Fruit fly (Drosophila melanogaster) whole organism, embryonic: Measurements from ENCODE around the gene CG17839.

Source experiments
- BtbVII ChIP-seq: fragments of 200-800 bp; sonication (Bioruptor generic); optimal IDR thresholded peaks from 3 replicates; lab custom pipeline; 2017; ENCODE audit warnings: missing biosample characterization, mild to moderate bottlenecking, missing genetic modification characterization
- CG10209 ChIP-seq: fragments of 200-800 bp; sonication (Bioruptor generic); optimal IDR thresholded peaks from 3 replicates; lab custom pipeline; 2017; ENCODE audit warnings: missing biosample characterization, mild to moderate bottlenecking, missing genetic modification characterization, missing genetic modification reagents
- CG10565 ChIP-seq: fragments of 200-800 bp; sonication (Bioruptor generic); optimal IDR thresholded peaks from 3 replicates; lab custom pipeline; 2016; ENCODE audit warnings: missing biosample characterization, mild to moderate bottlenecking, missing genetic modification characterization
- CG10959 ChIP-seq: fragments of 200-800 bp; sonication (Bioruptor generic); IDR thresholded peaks from 2 replicates; pipeline ENCODE4 v1.3.6; 2022; ENCODE audit warnings: missing biosample characterization, missing genetic modification characterization
- CG11398 ChIP-seq: fragments of 200-800 bp; sonication (Bioruptor generic); optimal IDR thresholded peaks from 2 replicates; lab custom pipeline; 2016; ENCODE audit warnings: missing biosample characterization, missing genetic modification characterization
- CG12104 ChIP-seq: fragments of 200-800 bp; sonication (Bioruptor generic); optimal IDR thresholded peaks from 3 replicates; lab custom pipeline; 2016; ENCODE audit warnings: missing biosample characterization, missing genetic modification characterization
- CG12942 ChIP-seq: fragments of 200-800 bp; sonication (Bioruptor generic); optimal IDR thresholded peaks from 3 replicates; lab custom pipeline; 2016; ENCODE audit warnings: missing biosample characterization, missing genetic modification characterization
- CG14014 ChIP-seq: fragments of 200-800 bp; sonication (Bioruptor generic); IDR thresholded peaks from 2 replicates; pipeline ENCODE4 v1.3.6; 2022; ENCODE audit warnings: missing biosample characterization, missing genetic modification characterization
- CG14050 ChIP-seq: fragments of 200-800 bp; sonication (Bioruptor generic); IDR thresholded peaks from 3 replicates; pipeline ENCODE4 v1.3.6; 2022; ENCODE audit warnings: missing biosample characterization, missing genetic modification characterization
- CG15011 ChIP-seq: fragments of 200-800 bp; sonication (Bioruptor generic); optimal IDR thresholded peaks from 3 replicates; lab custom pipeline; 2018; ENCODE audit warnings: missing biosample characterization, mild to moderate bottlenecking, missing genetic modification characterization
- CG15479 ChIP-seq: fragments of 200-800 bp; sonication (Bioruptor generic); optimal IDR thresholded peaks from 3 replicates; lab custom pipeline; 2019; ENCODE audit warnings: missing biosample characterization, mild to moderate bottlenecking, missing genetic modification characterization, moderate library complexity
- CG15514 ChIP-seq: fragments of 200-800 bp; sonication (Bioruptor generic); optimal IDR thresholded peaks from 3 replicates; lab custom pipeline; 2017; ENCODE audit warnings: missing biosample characterization, missing genetic modification characterization, mild to moderate bottlenecking, moderate library complexity, missing genetic modification reagents
- CG15601 ChIP-seq: fragments of 200-800 bp; sonication (Bioruptor generic); optimal IDR thresholded peaks from 3 replicates; lab custom pipeline; 2019; ENCODE audit warnings: missing biosample characterization, mild to moderate bottlenecking, missing genetic modification characterization, moderate library complexity
- CG17328 ChIP-seq: fragments of 200-800 bp; sonication (Bioruptor generic); IDR thresholded peaks from 2 replicates; pipeline ENCODE4 v1.3.6; 2022; ENCODE audit warnings: missing biosample characterization, missing genetic modification characterization
- CG17612 ChIP-seq: fragments of 200-800 bp; sonication (Bioruptor generic); IDR thresholded peaks from 2 replicates; pipeline ENCODE4 v1.3.6; 2022; ENCODE audit warnings: missing biosample characterization, missing genetic modification characterization
- CG2116 ChIP-seq: fragments of 200-800 bp; sonication (Bioruptor generic); optimal IDR thresholded peaks from 3 replicates; lab custom pipeline; 2018; ENCODE audit warnings: missing biosample characterization, mild to moderate bottlenecking, missing genetic modification characterization
- CG3065 ChIP-seq: fragments of 200-800 bp; sonication (Bioruptor generic); optimal IDR thresholded peaks from 2 replicates; lab custom pipeline; 2016; ENCODE audit warnings: missing biosample characterization, missing genetic modification characterization
- CG3281 ChIP-seq: fragments of 200-800 bp; sonication (Bioruptor generic); optimal IDR thresholded peaks from 3 replicates; lab custom pipeline; 2017; ENCODE audit warnings: missing biosample characterization, mild to moderate bottlenecking, missing genetic modification characterization
- CG4404 ChIP-seq: fragments of 200-800 bp; sonication (Bioruptor generic); IDR thresholded peaks from 2 replicates; pipeline ENCODE4 v1.3.6; 2022; ENCODE audit warnings: missing biosample characterization, missing genetic modification characterization
- CG6689 ChIP-seq: fragments of 200-800 bp; sonication (Bioruptor generic); IDR thresholded peaks from 2 replicates; pipeline ENCODE4 v1.3.6; 2022; ENCODE audit warnings: missing biosample characterization, missing genetic modification characterization
- CHES-1-like ChIP-seq: fragments of 200-800 bp; sonication (Bioruptor generic); optimal IDR thresholded peaks from 2 replicates; lab custom pipeline; 2016; ENCODE audit warnings: missing biosample characterization, missing genetic modification characterization
- CTCF ChIP-seq: fragments of 200-800 bp; sonication (Bioruptor generic); optimal IDR thresholded peaks from 2 replicates; lab custom pipeline; 2017; ENCODE audit warnings: missing biosample characterization, mild to moderate bottlenecking, missing genetic modification characterization, moderate library complexity
- CoRest ChIP-seq: fragments of 200-800 bp; sonication (Bioruptor generic); optimal IDR thresholded peaks from 3 replicates; lab custom pipeline; 2018; ENCODE audit warnings: missing biosample characterization, mild to moderate bottlenecking, missing genetic modification characterization, moderate library complexity
- Hey ChIP-seq: fragments of 200-800 bp; sonication (Bioruptor generic); optimal IDR thresholded peaks from 3 replicates; lab custom pipeline; 2018; ENCODE audit warnings: missing biosample characterization, mild to moderate bottlenecking, missing genetic modification characterization
- Max ChIP-seq: fragments of 200-800 bp; sonication (Bioruptor generic); optimal IDR thresholded peaks from 2 replicates; lab custom pipeline; 2016; ENCODE audit warnings: missing biosample characterization, mild to moderate bottlenecking, missing genetic modification characterization
- NC2β ChIP-seq: fragments of 200-800 bp; sonication (Bioruptor generic); optimal IDR thresholded peaks from 2 replicates; lab custom pipeline; 2016; ENCODE audit warnings: missing biosample characterization, missing genetic modification characterization
- Neu2 ChIP-seq: fragments of 200-800 bp; sonication (Bioruptor generic); optimal IDR thresholded peaks from 3 replicates; lab custom pipeline; 2016; ENCODE audit warnings: missing biosample characterization, missing genetic modification characterization, borderline replicate concordance
- PHDP ChIP-seq: fragments of 200-800 bp; sonication (Bioruptor generic); optimal IDR thresholded peaks from 3 replicates; lab custom pipeline; 2018; ENCODE audit warnings: missing biosample characterization, mild to moderate bottlenecking, missing genetic modification characterization, moderate library complexity
- Rfx ChIP-seq: fragments of 200-800 bp; sonication (Bioruptor generic); IDR thresholded peaks from 2 replicates; pipeline ENCODE4 v1.3.6; 2022; ENCODE audit warnings: missing biosample characterization, missing genetic modification characterization
- Rx ChIP-seq: fragments of 200-800 bp; sonication (Bioruptor generic); IDR thresholded peaks from 2 replicates; pipeline ENCODE4 v1.3.6; 2022; ENCODE audit warnings: missing biosample characterization, missing genetic modification characterization
- Side ChIP-seq: fragments of 200-800 bp; sonication (Bioruptor generic); optimal IDR thresholded peaks from 2 replicates; lab custom pipeline; 2016; ENCODE audit warnings: missing biosample characterization, missing genetic modification characterization
- Vsx1 ChIP-seq: fragments of 200-800 bp; sonication (Bioruptor generic); optimal IDR thresholded peaks from 2 replicates; lab custom pipeline; 2017; ENCODE audit warnings: missing biosample characterization, mild to moderate bottlenecking, missing genetic modification characterization, missing genetic modification reagents
- YL-1 ChIP-seq: fragments of 200-800 bp; sonication (Bioruptor generic); optimal IDR thresholded peaks from 3 replicates; lab custom pipeline; 2017; ENCODE audit warnings: missing biosample characterization, mild to moderate bottlenecking, missing genetic modification characterization
- bab2 ChIP-seq: fragments of 200-800 bp; sonication (Bioruptor generic); optimal IDR thresholded peaks from 2 replicates; lab custom pipeline; 2016; ENCODE audit warnings: missing biosample characterization, missing genetic modification characterization
- eve ChIP-seq, 2 experiments: fragments of >200 bp; optimal IDR thresholded peaks; 2 replicates each; lab custom pipeline; 2017; ENCODE audit warnings: missing biosample characterization in 2 of 2, missing genetic modification characterization in 2 of 2
- fd3F ChIP-seq: fragments of 200-800 bp; sonication (Bioruptor generic); optimal IDR thresholded peaks from 2 replicates; lab custom pipeline; 2018; ENCODE audit warnings: missing biosample characterization, mild to moderate bottlenecking, missing genetic modification characterization, moderate library complexity
- fd64A ChIP-seq: fragments of 200-800 bp; sonication (Bioruptor generic); optimal IDR thresholded peaks from 3 replicates; lab custom pipeline; 2018; ENCODE audit warnings: missing biosample characterization, mild to moderate bottlenecking, missing genetic modification characterization
- gcm2 ChIP-seq: fragments of 200-800 bp; sonication (Bioruptor generic); optimal IDR thresholded peaks from 2 replicates; lab custom pipeline; 2016; ENCODE audit warnings: missing biosample characterization, missing genetic modification characterization
- ken ChIP-seq: fragments of 200-800 bp; sonication (Bioruptor generic); IDR thresholded peaks from 3 replicates; pipeline ENCODE4 v1.3.6; 2022; ENCODE audit warnings: missing biosample characterization, missing genetic modification characterization
- lola ChIP-seq, 3 experiments: fragments of >200 bp in 2 of 3; fragments of 200-800 bp in 1 of 3; sonication (Bioruptor generic) in 1 of 3; optimal IDR thresholded peaks; 2 replicates each; lab custom pipeline; 2017 to 2019; ENCODE audit warnings: missing biosample characterization in 3 of 3, missing genetic modification characterization in 3 of 3, mild to moderate bottlenecking in 1 of 3, moderate library complexity in 1 of 3
- p53 ChIP-seq: fragments of 200-800 bp; sonication (Bioruptor generic); optimal IDR thresholded peaks from 2 replicates; lab custom pipeline; 2016; ENCODE audit warnings: missing biosample characterization, missing genetic modification characterization
- phol ChIP-seq: fragments of 200-800 bp; sonication (Bioruptor generic); optimal IDR thresholded peaks from 3 replicates; lab custom pipeline; 2018; ENCODE audit warnings: missing biosample characterization, mild to moderate bottlenecking, missing genetic modification characterization, moderate library complexity
- sim ChIP-seq: fragments of 200-800 bp; sonication (Bioruptor generic); IDR thresholded peaks from 2 replicates; pipeline ENCODE4 v1.3.6; 2022; ENCODE audit warnings: missing biosample characterization, missing genetic modification characterization
- sisA ChIP-seq: fragments of 200-800 bp; sonication (Bioruptor generic); IDR thresholded peaks from 2 replicates; pipeline ENCODE4 v1.3.6; 2022; ENCODE audit warnings: missing biosample characterization, missing genetic modification characterization
- sqz ChIP-seq: fragments of 200-800 bp; sonication (Bioruptor generic); optimal IDR thresholded peaks from 3 replicates; lab custom pipeline; 2018; ENCODE audit warnings: missing biosample characterization, mild to moderate bottlenecking, missing genetic modification characterization
- stc ChIP-seq: fragments of 200-800 bp; sonication (Bioruptor generic); IDR thresholded peaks from 2 replicates; pipeline ENCODE4 v1.3.6; 2022; ENCODE audit warnings: missing biosample characterization, missing genetic modification characterization
- toy ChIP-seq: fragments of 200-800 bp; sonication (Bioruptor generic); IDR thresholded peaks from 2 replicates; pipeline ENCODE4 v1.3.6; 2022; ENCODE audit warnings: missing biosample characterization, missing genetic modification characterization
- usp ChIP-seq: fragments of >200 bp; optimal IDR thresholded peaks from 2 replicates; lab custom pipeline; 2017; ENCODE audit warnings: missing biosample characterization, missing genetic modification characterization
- wek ChIP-seq: fragments of 200-800 bp; sonication (Bioruptor generic); optimal IDR thresholded peaks from 3 replicates; lab custom pipeline; 2018; ENCODE audit warnings: missing biosample characterization, mild to moderate bottlenecking, missing genetic modification characterization, moderate library complexity

The CG17839 gene

DNA sequence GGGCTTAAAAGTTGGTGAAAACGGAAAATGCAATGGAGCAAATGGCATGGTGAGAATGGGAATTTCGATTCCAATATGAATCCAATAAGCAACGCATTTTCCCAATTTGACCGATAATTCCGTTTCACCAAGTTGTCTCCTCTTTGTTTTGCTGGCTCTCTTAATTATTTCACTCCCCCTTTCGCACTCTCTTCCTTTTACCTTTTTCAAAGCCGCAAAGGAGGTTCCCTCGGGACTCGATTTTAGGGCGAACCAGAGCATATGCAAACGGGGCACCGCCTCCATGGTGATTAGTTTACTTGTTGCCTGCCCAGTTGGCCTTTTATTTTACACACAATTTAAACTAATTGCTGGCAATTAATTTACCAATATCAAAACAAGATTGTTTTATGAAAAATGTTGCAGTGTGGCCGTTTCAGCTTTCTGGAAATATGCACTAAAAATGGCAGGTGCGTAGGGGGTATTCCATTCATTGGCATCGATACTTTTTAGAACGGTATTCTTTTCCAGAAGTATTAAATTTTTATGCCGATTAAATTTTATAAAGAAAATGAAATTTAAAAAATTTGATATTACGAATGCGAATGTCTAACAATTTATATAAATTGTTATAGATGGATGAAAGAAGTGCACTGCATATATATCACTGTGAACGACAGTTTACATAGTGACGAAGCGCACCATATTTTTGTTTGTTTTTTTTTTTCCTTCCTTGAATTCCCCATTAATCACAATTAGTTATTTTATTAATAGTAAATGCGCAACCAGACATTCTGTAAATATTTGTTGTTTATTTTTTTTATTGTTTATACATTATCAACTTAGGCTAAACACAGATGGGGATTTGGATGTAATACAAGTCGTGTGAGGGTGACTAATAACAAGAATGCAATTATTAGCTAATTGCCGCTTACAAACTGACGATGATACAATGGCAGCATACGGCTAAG, 28.9 kb upstream of the CG17839 start, which contains the start of gene mop:
TSS of gene mop (minus strand) at position 419 of the 950 bp plus-strand sequence.
- no peak for TF ChIP-seq Hey
- no peak for TF ChIP-seq CG15514 (GFP tag; lab: Kevin White, UChicago)
- no peak for TF ChIP-seq NC2β (GFP tag; lab: Kevin White, UChicago)
- TF ChIP-seq sim (GFP tag; lab: Robert Waterston, UW) = no peak
- no peak for TF ChIP-seq Vsx1 (GFP tag; lab: Kevin White, UChicago)
- TF ChIP-seq CoRest (tag; lab: Kevin White, UChicago) = peak; percentile 12
- peak; percentile 41 for TF ChIP-seq Side (GFP tag; lab: Kevin White, UChicago)
- peak; percentile 71 for TF ChIP-seq phol
- peak; percentile 81 for TF ChIP-seq Rfx (GFP tag; lab: Robert Waterston, UW)
- TF ChIP-seq CG10565 (GFP tag; lab: Kevin White, UChicago) = no peak
- TF ChIP-seq CG14050 = peak; percentile 41; the same call in 2 of the 3 replicates
- TF ChIP-seq CG12104 (GFP tag; lab: Kevin White, UChicago) = peak; percentile 59
- no peak for TF ChIP-seq p53 (GFP tag; lab: Kevin White, UChicago)
- TF ChIP-seq Rx (GFP tag; lab: Robert Waterston, UW) = 0 out of 2 replicates have a peak, but pooled peaks have one; percentile 33
- TF ChIP-seq wek (GFP tag; lab: Kevin White, UChicago) = peak; percentile 92
- TF ChIP-seq CG10209 = no peak
- no peak for TF ChIP-seq bab2
- TF ChIP-seq CG3065 = no peak
- TF ChIP-seq lola (GFP tag; optimal IDR thresholded peaks at IDR 0.05; lab: Kevin White, UChicago) = peak in 1 of 3 experiments; percentile 44
- TF ChIP-seq sqz (GFP tag; lab: Kevin White, UChicago) = no peak
- no peak for TF ChIP-seq Neu2 (GFP tag; lab: Kevin White, UChicago)
- no peak for TF ChIP-seq CHES-1-like (GFP tag; lab: Kevin White, UChicago)
- no peak for TF ChIP-seq eve (GFP tag; optimal IDR thresholded peaks at IDR 0.05; lab: Kevin White, UChicago)
- peak; percentile 37 for TF ChIP-seq sisA (GFP tag; lab: Robert Waterston, UW)
- TF ChIP-seq PHDP = no peak
- TF ChIP-seq CTCF (GFP tag; lab: Kevin White, UChicago) = no peak
- peak; percentile 62 for TF ChIP-seq CG17328
- TF ChIP-seq Max (GFP tag; lab: Kevin White, UChicago) = no peak
- TF ChIP-seq CG11398 (GFP tag; lab: Kevin White, UChicago) = no peak
- TF ChIP-seq CG6689 (GFP tag; lab: Robert Waterston, UW) = no peak; the same call in 1 of the 2 replicates
- peak; percentile 57 for TF ChIP-seq YL-1 (GFP tag; lab: Kevin White, UChicago)
- TF ChIP-seq toy (GFP tag; lab: Robert Waterston, UW) = no peak
- 0 out of 3 replicates have a peak, but pooled peaks have one; percentile 45 for TF ChIP-seq ken
- TF ChIP-seq CG15601 (tag; lab: Kevin White, UChicago) = no peak
- peak; percentile 43 for TF ChIP-seq CG3281 (GFP tag; lab: Kevin White, UChicago)
- TF ChIP-seq CG12942 = no peak
- no peak for TF ChIP-seq CG17612 (GFP tag; lab: Robert Waterston, UW)
- no peak for TF ChIP-seq fd64A (GFP tag; lab: Kevin White, UChicago)
- TF ChIP-seq CG4404 (GFP tag; lab: Robert Waterston, UW) = no peak
- TF ChIP-seq stc (GFP tag; lab: Robert Waterston, UW) = no peak
- peak; percentile 29 for TF ChIP-seq CG2116 (GFP tag; lab: Kevin White, UChicago)
- TF ChIP-seq CG10959 (GFP tag; lab: Robert Waterston, UW) = 0 out of 2 replicates have a peak, but pooled peaks have one; percentile 20
- TF ChIP-seq fd3F (GFP tag; lab: Kevin White, UChicago) = peak; percentile 8
- no peak for TF ChIP-seq CG15479 (GFP tag; lab: Kevin White, UChicago)
- no peak for TF ChIP-seq BtbVII (GFP tag; lab: Kevin White, UChicago)
- TF ChIP-seq usp (GFP tag; lab: Kevin White, UChicago) = no peak
- TF ChIP-seq CG15011 (GFP tag; lab: Kevin White, UChicago) = no peak
- TF ChIP-seq CG14014 (GFP tag; lab: Robert Waterston, UW) = peak; percentile 55
- no peak for TF ChIP-seq gcm2 (GFP tag; lab: Kevin White, UChicago)
